Worm (Caenorhabditis elegans) whole organism, midembryonic: ENCODE results near the gene swan-2.

ENCODE experiments used
- T22C8.4 ChIP-seq: fragments of 200-800 bp; sonication (Bioruptor generic); IDR thresholded peaks from 2 replicates; pipeline ENCODE4 v1.3.6; 2022; ENCODE audit warnings: missing genetic modification characterization, missing compliant biosample characterization
- cog-1 ChIP-seq: sonication (generic microtip); optimal IDR thresholded peaks from 2 replicates; lab custom pipeline; 2016; ENCODE audit warnings: missing genetic modification characterization, missing compliant biosample characterization
- flt-1 ChIP-seq: fragments of 200-800 bp; sonication (Bioruptor generic); IDR thresholded peaks from 2 replicates; pipeline ENCODE4 v1.3.6; 2022; ENCODE audit warnings: missing genetic modification characterization, missing compliant biosample characterization
- klf-2 ChIP-seq: fragments of 200-800 bp; sonication (Bioruptor generic); conservative IDR thresholded peaks from 2 replicates; pipeline ENCODE4 v1.3.6; 2022; ENCODE audit warnings: missing genetic modification reagents, missing genetic modification characterization, missing compliant biosample characterization
- med-1 ChIP-seq: sonication (generic microtip); optimal IDR thresholded peaks from 2 replicates; lab custom pipeline; 2017; ENCODE audit warnings: missing genetic modification characterization, mild to moderate bottlenecking, missing compliant biosample characterization, antibody characterized with exemption, missing genetic modification reagents; ENCODE audit not compliant: insufficient read depth
- ref-1 ChIP-seq: fragments of 200-800 bp; sonication (Bioruptor generic); conservative IDR thresholded peaks from 2 replicates; pipeline ENCODE4 v1.3.6; 2022; ENCODE audit warnings: missing genetic modification reagents, missing genetic modification characterization, missing compliant biosample characterization
- tab-1 ChIP-seq: fragments of 200-800 bp; sonication (Bioruptor generic); IDR thresholded peaks from 2 replicates; pipeline ENCODE4 v1.3.6; 2022; ENCODE audit warnings: missing genetic modification characterization, missing compliant biosample characterization
- ztf-23 ChIP-seq: fragments of 200-800 bp; sonication (Bioruptor generic); IDR thresholded peaks from 2 replicates; pipeline ENCODE4 v1.3.6; 2022; ENCODE audit warnings: missing genetic modification reagents, missing genetic modification characterization, missing compliant biosample characterization
- ztf-29 ChIP-seq: fragments of 200-800 bp; sonication (Bioruptor generic); IDR thresholded peaks from 2 replicates; pipeline ENCODE4 v1.3.6; 2022; ENCODE audit warnings: missing genetic modification reagents, missing genetic modification characterization, missing compliant biosample characterization

Gene swan-2

ce11 chrV:13803902-13804301, at the start of gene swan-2:
Gene swan-2 (minus strand): TSS chrV:13804281.
- TF ChIP-seq ztf-29 (GFP tag; lab: Robert Waterston, UW) (no peak), klf-2 (GFP tag; lab: Robert Waterston, UW) (no peak), tab-1 (GFP tag; lab: Robert Waterston, UW) (no peak), med-1 (GFP tag; lab: Kevin White, UChicago) (no peak), flt-1 (GFP tag; lab: Robert Waterston, UW) (no peak), T22C8.4 (GFP tag; lab: Robert Waterston, UW) (no peak), ztf-23 (GFP tag; lab: Robert Waterston, UW) (no peak), cog-1 (no peak), ref-1 (GFP tag; lab: Robert Waterston, UW) (no peak)

- no peak for TF ChIP-seq T22C8.4 (GFP tag; lab: Robert Waterston, UW)
- TF ChIP-seq med-1 (GFP tag; lab: Kevin White, UChicago), result no peak
- TF ChIP-seq flt-1 (GFP tag; lab: Robert Waterston, UW), result no peak
- no peak for TF ChIP-seq cog-1
- no peak for TF ChIP-seq ztf-29 (GFP tag; lab: Robert Waterston, UW)
- no peak for TF ChIP-seq ztf-23 (GFP tag; lab: Robert Waterston, UW)
- TF ChIP-seq tab-1 (GFP tag; lab: Robert Waterston, UW), result no peak
- no peak for TF ChIP-seq ref-1 (GFP tag; lab: Robert Waterston, UW)
- TF ChIP-seq klf-2 (GFP tag; lab: Robert Waterston, UW), result no peak
Observed at ce11 chrV:13850170-13850569, 46.1 kb upstream of the swan-2 start, which contains the start of gene hpx-2. Gene hpx-2 (plus strand): TSS chrV:13850470.

ce11 chrV:13848379-13848778, 44.3 kb upstream of the swan-2 start, which contains the start of gene srx-133:
Gene srx-133 (plus strand): TSS chrV:13848679.
- TF ChIP-seq med-1 (GFP tag; lab: Kevin White, UChicago) (no peak), ref-1 (GFP tag; lab: Robert Waterston, UW) (no peak), ztf-29 (GFP tag; lab: Robert Waterston, UW) (no peak), cog-1 (no peak), T22C8.4 (GFP tag; lab: Robert Waterston, UW) (no peak), ztf-23 (GFP tag; lab: Robert Waterston, UW) (no peak), tab-1 (GFP tag; lab: Robert Waterston, UW) (no peak), klf-2 (GFP tag; lab: Robert Waterston, UW) (no peak), flt-1 (GFP tag; lab: Robert Waterston, UW) (no peak)

ce11 chrV:13845136-13845535, 41.1 kb upstream of the swan-2 start, which contains the start of gene srx-131:
Gene srx-131 (plus strand): TSS chrV:13845436.
- TF ChIP-seq flt-1 (GFP tag; lab: Robert Waterston, UW) (no peak), klf-2 (GFP tag; lab: Robert Waterston, UW) (no peak), T22C8.4 (GFP tag; lab: Robert Waterston, UW) (no peak), tab-1 (GFP tag; lab: Robert Waterston, UW) (no peak), ref-1 (GFP tag; lab: Robert Waterston, UW) (no peak), med-1 (GFP tag; lab: Kevin White, UChicago) (no peak), ztf-29 (GFP tag; lab: Robert Waterston, UW) (no peak), cog-1 (no peak), ztf-23 (GFP tag; lab: Robert Waterston, UW) (no peak)

ce11 chrV:13843147-13843546, 39.1 kb upstream of the swan-2 start, which contains the start of gene srx-130:
Gene srx-130 (plus strand): TSS chrV:13843447.
- TF ChIP-seq cog-1 (no peak), flt-1 (GFP tag; lab: Robert Waterston, UW) (no peak), ref-1 (GFP tag; lab: Robert Waterston, UW) (no peak), T22C8.4 (GFP tag; lab: Robert Waterston, UW) (no peak), tab-1 (GFP tag; lab: Robert Waterston, UW) (no peak), ztf-23 (GFP tag; lab: Robert Waterston, UW) (no peak), med-1 (GFP tag; lab: Kevin White, UChicago) (no peak), ztf-29 (GFP tag; lab: Robert Waterston, UW) (no peak), klf-2 (GFP tag; lab: Robert Waterston, UW) (no peak)

ce11 chrV:13840909-13841308, 36.8 kb upstream of the swan-2 start, which contains the start of gene srx-17:
Gene srx-17 (plus strand): TSS chrV:13841209.
- no peak for TF ChIP-seq flt-1 (GFP tag; lab: Robert Waterston, UW)
- no peak for TF ChIP-seq ztf-29 (GFP tag; lab: Robert Waterston, UW)
- no peak for TF ChIP-seq tab-1 (GFP tag; lab: Robert Waterston, UW)
- TF ChIP-seq klf-2 (GFP tag; lab: Robert Waterston, UW), result no peak
- TF ChIP-seq med-1 (GFP tag; lab: Kevin White, UChicago), result no peak
- no peak for TF ChIP-seq T22C8.4 (GFP tag; lab: Robert Waterston, UW)
- no peak for TF ChIP-seq ref-1 (GFP tag; lab: Robert Waterston, UW)
- no peak for TF ChIP-seq cog-1
- no peak for TF ChIP-seq ztf-23 (GFP tag; lab: Robert Waterston, UW)

ce11 chrV:13839433-13839832, 35.4 kb upstream of the swan-2 start, which contains the start of gene F55B12.10:
Gene F55B12.10 (plus strand): TSS chrV:13839733.
- no peak for TF ChIP-seq cog-1
- no peak for TF ChIP-seq ztf-23 (GFP tag; lab: Robert Waterston, UW)
- TF ChIP-seq tab-1 (GFP tag; lab: Robert Waterston, UW), result no peak
- TF ChIP-seq T22C8.4 (GFP tag; lab: Robert Waterston, UW), result no peak
- TF ChIP-seq ztf-29 (GFP tag; lab: Robert Waterston, UW), result no peak

ce11 chrV:13837173-13837572, 33.1 kb upstream of the swan-2 start, which contains the start of gene srx-128:
Gene srx-128 (plus strand): TSS chrV:13837473.
- TF ChIP-seq med-1 (GFP tag; lab: Kevin White, UChicago) (no peak), ref-1 (GFP tag; lab: Robert Waterston, UW) (no peak), cog-1 (no peak), flt-1 (GFP tag; lab: Robert Waterston, UW) (no peak), T22C8.4 (GFP tag; lab: Robert Waterston, UW) (no peak), ztf-23 (GFP tag; lab: Robert Waterston, UW) (no peak), ztf-29 (GFP tag; lab: Robert Waterston, UW) (no peak), tab-1 (GFP tag; lab: Robert Waterston, UW) (no peak), klf-2 (GFP tag; lab: Robert Waterston, UW) (no peak)

- TF ChIP-seq cog-1 (no peak), tab-1 (GFP tag; lab: Robert Waterston, UW) (no peak), T22C8.4 (GFP tag; lab: Robert Waterston, UW) (no peak), flt-1 (GFP tag; lab: Robert Waterston, UW) (no peak), klf-2 (GFP tag; lab: Robert Waterston, UW) (no peak), ref-1 (GFP tag; lab: Robert Waterston, UW) (no peak)
Observed at ce11 chrV:13833951-13834350, 29.9 kb upstream of the swan-2 start, which contains the start of gene srx-129. Gene srx-129 (plus strand): TSS chrV:13834251.
